Fruit fly (Drosophila melanogaster) whole organism, prepupa: ENCODE measurements around the gene CG14131.

Experiments
- CG11762 ChIP-seq: fragments of 200-800 bp; sonication (Bioruptor generic); optimal IDR thresholded peaks from 3 replicates; lab custom pipeline; 2016; ENCODE audit warnings: missing biosample characterization, missing genetic modification characterization; ENCODE audit not compliant: insufficient read depth
- CG4318 ChIP-seq: fragments of 200-800 bp; sonication (Bioruptor generic); optimal IDR thresholded peaks from 3 replicates; lab custom pipeline; 2017; ENCODE audit warnings: missing biosample characterization, mild to moderate bottlenecking, missing genetic modification characterization

- TF ChIP-seq CG11762 (no peak), CG4318 (GFP tag; lab: Kevin White, UChicago) (no peak)
Observed at dm6 chr3L:11731841-11732240, 45.0 kb upstream of the CG14131 start, which contains the start of gene CG32087.
